Fruit fly (Drosophila melanogaster): ENCODE data around the gene CG45060.

Gene CG45060

DNA sequence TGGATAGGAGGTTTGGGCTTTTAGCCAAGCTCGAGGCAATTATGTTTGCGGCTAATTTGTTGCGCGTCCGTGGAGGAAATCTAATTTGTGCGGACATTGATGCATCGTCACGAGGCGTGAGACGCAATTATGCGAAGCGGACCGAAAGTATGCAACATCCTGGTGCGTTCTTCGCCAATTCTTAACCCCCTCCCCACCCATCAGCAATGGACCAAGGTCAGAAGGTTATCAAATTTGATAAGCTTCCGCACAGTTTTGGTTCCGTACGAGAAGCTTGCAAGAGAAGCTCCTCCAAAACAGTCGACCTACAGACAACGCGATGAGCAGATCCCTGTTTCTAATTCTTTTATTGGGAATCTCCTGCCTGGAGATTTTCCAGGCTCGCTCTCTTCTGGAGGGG lies 9.8 kb upstream of the CG45060 start, which contains the start of gene CG1468:
Gene CG1468 (plus strand): TSS at position 298 of the 400 bp plus-strand sequence.
- TF ChIP-seq CG8478 (optimal IDR thresholded peaks at IDR 0.05): no peak

DNA sequence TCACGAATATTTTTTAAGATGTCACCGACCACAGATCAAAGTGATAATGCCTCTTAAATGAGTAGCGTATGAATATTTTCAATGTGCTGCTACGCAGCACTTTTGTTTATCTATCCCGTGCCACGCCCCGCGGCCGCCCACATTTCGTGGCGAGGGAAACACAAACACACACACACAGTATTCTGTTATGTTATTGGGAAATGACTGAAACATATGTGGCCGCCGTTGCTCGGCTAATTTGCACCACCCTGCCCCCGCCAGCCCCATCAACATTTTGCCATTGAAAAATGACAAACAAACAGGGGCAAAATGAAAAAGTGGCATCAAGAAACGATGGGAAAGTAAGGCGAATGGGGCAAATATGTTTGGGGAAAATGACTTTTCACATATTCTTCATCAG lies 8.9 kb upstream of the CG45060 start:
- TF ChIP-seq psq (optimal IDR thresholded peaks at IDR 0.05): no peak
- TF ChIP-seq CG8478 (optimal IDR thresholded peaks at IDR 0.05): no peak
- TF ChIP-seq EcR (GFP tag; optimal IDR thresholded peaks at IDR 0.05): no peak
- TF ChIP-seq usp (GFP tag; optimal IDR thresholded peaks at IDR 0.05): no peak
- TF ChIP-seq Dll (optimal IDR thresholded peaks at IDR 0.05): no peak

DNA sequence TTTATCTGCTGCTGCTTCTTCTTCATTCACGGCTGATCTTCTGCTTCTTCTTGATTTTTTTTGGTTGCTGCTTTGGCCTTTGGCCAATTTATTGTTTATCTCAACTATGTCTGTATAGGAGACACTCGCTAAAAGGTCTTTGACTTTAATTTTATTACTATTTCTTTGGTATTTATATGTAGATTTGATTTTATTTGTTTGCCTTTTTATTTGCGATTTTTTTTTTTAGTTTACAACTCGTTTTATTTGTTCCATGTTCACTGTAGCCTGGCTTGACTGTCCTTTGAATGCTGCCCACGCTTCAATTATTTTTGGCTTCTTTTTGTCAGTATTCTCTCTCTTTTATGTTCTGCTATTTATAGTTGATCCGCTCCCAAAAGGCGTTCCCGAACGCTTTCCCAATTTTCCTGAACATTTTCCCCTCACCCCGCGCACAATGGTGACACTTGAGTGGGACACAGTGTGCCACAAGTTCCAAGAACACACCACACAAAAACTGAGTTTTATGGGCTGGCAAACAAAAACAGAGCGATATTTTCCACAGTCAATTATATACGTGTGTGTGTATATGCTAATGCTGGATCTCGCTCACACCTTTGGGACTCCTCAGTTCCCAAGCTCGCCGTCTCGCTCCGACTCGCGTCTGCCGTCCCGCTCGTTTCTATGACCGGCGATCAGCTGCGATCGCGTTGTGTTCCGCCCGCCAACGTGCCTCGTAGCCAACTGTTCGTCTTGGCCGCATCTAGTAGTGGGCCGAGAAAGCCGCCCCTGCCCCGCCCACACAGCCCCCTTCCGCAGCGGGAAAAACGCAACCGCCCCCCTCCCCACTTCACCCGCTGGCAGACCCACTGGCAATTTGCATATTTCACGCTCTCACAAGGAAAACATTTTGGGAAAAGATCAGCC lies 7.8 kb upstream of the CG45060 start, which contains the start of gene CG15247:
Gene CG15247 (minus strand): TSS at position 725 of the 906 bp plus-strand sequence.
- no peak for TF ChIP-seq psq (optimal IDR thresholded peaks at IDR 0.05)
- TF ChIP-seq Dll (optimal IDR thresholded peaks at IDR 0.05): no peak
- no peak for TF ChIP-seq EcR (GFP tag; optimal IDR thresholded peaks at IDR 0.05)
- TF ChIP-seq pan (optimal IDR thresholded peaks at IDR 0.05): no peak
- TF ChIP-seq usp (GFP tag; optimal IDR thresholded peaks at IDR 0.05): no peak
- no peak for TF ChIP-seq CG8478 (optimal IDR thresholded peaks at IDR 0.05)

DNA sequence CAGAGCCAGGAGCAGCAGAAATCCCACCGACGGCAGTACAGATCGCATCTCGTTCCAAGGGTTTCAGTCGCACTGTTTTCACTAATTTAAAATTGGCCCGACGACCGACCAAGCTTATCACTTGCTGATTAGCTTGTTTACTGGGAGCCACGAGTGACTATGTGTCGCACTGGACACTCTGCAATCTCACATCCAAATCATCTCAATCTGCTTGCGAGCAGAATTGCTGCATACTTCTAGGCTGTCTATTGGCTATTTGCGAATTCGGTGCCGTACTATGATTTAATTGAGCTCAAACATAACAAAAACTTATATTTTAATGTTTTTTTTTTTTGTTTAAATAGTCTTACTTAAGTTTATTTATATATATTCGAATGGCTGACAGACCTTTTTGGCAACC lies 5.5 kb upstream of the CG45060 start, which contains the start of gene CG32695:
Gene CG32695 (minus strand): TSS at position 141 of the 400 bp plus-strand sequence.
- TF ChIP-seq pan (optimal IDR thresholded peaks at IDR 0.05) (no peak), Dll (optimal IDR thresholded peaks at IDR 0.05) (no peak), EcR (GFP tag; optimal IDR thresholded peaks at IDR 0.05) (no peak), psq (optimal IDR thresholded peaks at IDR 0.05) (no peak), CG8478 (optimal IDR thresholded peaks at IDR 0.05) (no peak), usp (GFP tag; optimal IDR thresholded peaks at IDR 0.05) (no peak)

DNA sequence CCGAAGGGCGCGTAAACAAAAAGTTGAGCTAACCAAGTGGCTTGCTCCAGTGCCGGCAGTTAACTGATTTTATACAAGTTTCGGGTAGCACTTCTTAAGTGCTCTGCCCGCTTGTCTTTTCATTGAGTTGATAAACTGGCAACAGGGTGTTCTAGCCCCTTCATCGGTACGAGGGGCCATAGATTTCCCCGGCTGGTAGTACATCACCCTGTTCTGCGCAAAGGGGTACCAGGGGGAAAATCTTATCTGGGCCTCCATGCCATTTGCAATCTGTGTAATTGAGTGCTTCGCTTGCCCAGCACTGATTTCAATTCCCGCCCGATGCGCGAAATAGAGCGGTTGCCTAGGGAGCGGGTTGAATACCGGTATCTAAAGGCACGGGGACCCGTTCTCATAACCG lies 3.3 kb upstream of the CG45060 start, which contains the start of gene CG45061:
Gene CG45061 (minus strand): TSS at position 71 of the 400 bp plus-strand sequence.
- TF ChIP-seq pan (optimal IDR thresholded peaks at IDR 0.05) (no peak), usp (GFP tag; optimal IDR thresholded peaks at IDR 0.05) (no peak), EcR (GFP tag; optimal IDR thresholded peaks at IDR 0.05) (no peak), Dll (optimal IDR thresholded peaks at IDR 0.05) (no peak)

- TF ChIP-seq psq (optimal IDR thresholded peaks at IDR 0.05) (no peak), Dll (optimal IDR thresholded peaks at IDR 0.05) (no peak), CG8478 (optimal IDR thresholded peaks at IDR 0.05) (no peak)
Observed at dm6 chrX:9864882-9865281, 3.5 kb downstream of the CG45060 start, which contains the start of gene Ser7. TSS of gene Ser7 (plus strand) at chrX:9865233.

dm6 chrX:9847529-9847928 lies 20.8 kb downstream of the CG45060 start:
- no peak for TF ChIP-seq CG8478 (optimal IDR thresholded peaks at IDR 0.05)
- TF ChIP-seq usp (GFP tag; optimal IDR thresholded peaks at IDR 0.05): no peak
- TF ChIP-seq pan (optimal IDR thresholded peaks at IDR 0.05): no peak
- TF ChIP-seq psq (optimal IDR thresholded peaks at IDR 0.05): no peak
- TF ChIP-seq Dll (optimal IDR thresholded peaks at IDR 0.05): no peak
- no peak for TF ChIP-seq EcR (GFP tag; optimal IDR thresholded peaks at IDR 0.05)

DNA sequence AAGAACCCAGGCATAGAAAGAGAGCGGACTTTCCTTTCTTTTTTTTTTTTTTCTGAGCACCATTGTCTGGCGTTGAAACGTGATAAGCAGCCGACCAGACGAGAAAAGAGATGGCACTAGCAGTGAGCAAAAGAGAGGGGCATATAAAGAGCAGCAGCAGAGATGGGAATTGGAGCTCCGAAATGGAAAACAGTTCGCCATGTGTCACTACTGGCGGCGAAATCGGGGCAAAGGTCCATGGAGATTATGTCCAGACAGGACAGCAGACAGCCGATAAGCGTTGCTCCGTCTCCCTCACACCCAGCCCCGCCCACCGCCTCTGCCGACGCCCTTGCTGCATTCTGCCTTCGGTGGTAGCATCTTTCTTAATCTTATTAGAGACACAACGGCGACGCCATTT lies 35.3 kb downstream of the CG45060 start:
- TF ChIP-seq usp (GFP tag; optimal IDR thresholded peaks at IDR 0.05) (no peak), pan (optimal IDR thresholded peaks at IDR 0.05) (no peak), Dll (optimal IDR thresholded peaks at IDR 0.05) (no peak), psq (optimal IDR thresholded peaks at IDR 0.05) (no peak), CG8478 (optimal IDR thresholded peaks at IDR 0.05) (no peak), EcR (GFP tag; optimal IDR thresholded peaks at IDR 0.05) (no peak)

DNA sequence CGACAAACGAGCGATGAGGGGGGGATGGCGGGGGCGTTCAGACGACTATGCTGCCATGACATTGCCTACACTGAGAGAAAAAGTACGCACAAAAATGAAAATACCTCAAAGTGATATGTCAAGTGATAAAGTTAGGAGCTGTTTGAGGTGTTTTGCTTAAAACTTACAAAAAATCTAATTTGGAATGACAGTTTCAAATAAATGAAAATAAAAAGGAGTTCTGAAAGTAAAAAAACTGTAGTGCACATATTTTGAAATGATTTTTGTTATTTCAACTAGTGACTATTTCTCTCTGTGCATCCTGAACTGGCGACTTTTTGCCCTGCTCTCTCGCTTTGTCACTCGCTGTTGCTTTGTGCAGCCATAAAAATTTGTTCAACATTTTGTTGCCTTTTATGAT lies 38.5 kb downstream of the CG45060 start:
- TF ChIP-seq EcR (GFP tag; optimal IDR thresholded peaks at IDR 0.05) (no peak), pan (optimal IDR thresholded peaks at IDR 0.05) (no peak), usp (GFP tag; optimal IDR thresholded peaks at IDR 0.05) (no peak), psq (optimal IDR thresholded peaks at IDR 0.05) (no peak), CG8478 (optimal IDR thresholded peaks at IDR 0.05) (no peak), Dll (optimal IDR thresholded peaks at IDR 0.05) (no peak)
